Worm (Caenorhabditis elegans) whole organism, young adult: ENCODE results near the gene taf-11.1.
A peak's percentile ranks its signal among the peaks of the same experiment; 100 is the strongest.

Experiments used
- B0261.1 ChIP-seq: sonication (generic microtip); optimal IDR thresholded peaks from 2 replicates; lab custom pipeline; 2016; ENCODE audit warnings: mild to moderate bottlenecking, missing genetic modification characterization, moderate library complexity, missing compliant biosample characterization
- C17E4.6 ChIP-seq: fragments of 200-800 bp; sonication (Bioruptor generic); IDR thresholded peaks from 2 replicates; pipeline ENCODE4 v1.3.6; 2022; ENCODE audit warnings: missing genetic modification reagents, missing genetic modification characterization, missing compliant biosample characterization
- D2030.7 ChIP-seq: fragments of 200-800 bp; sonication (Bioruptor generic); IDR thresholded peaks from 2 replicates; pipeline ENCODE4 v1.3.6; 2022; ENCODE audit warnings: missing genetic modification reagents, missing genetic modification characterization, missing compliant biosample characterization
- F10E7.11 ChIP-seq: sonication (generic microtip); optimal IDR thresholded peaks from 2 replicates; lab custom pipeline; 2017; ENCODE audit warnings: mild to moderate bottlenecking, missing genetic modification characterization, moderate library complexity, missing compliant biosample characterization
- F23B12.7 ChIP-seq: sonication (generic microtip); optimal IDR thresholded peaks from 2 replicates; lab custom pipeline; 2017; ENCODE audit warnings: missing genetic modification characterization, mild to moderate bottlenecking, missing compliant biosample characterization, antibody characterized with exemption, moderate library complexity; ENCODE audit not compliant: insufficient read depth
- F52B5.7 ChIP-seq: sonication (generic microtip); optimal IDR thresholded peaks from 2 replicates; lab custom pipeline; 2016; ENCODE audit warnings: mild to moderate bottlenecking, missing genetic modification characterization, missing compliant biosample characterization
- F55B11.4 ChIP-seq: sonication (generic microtip); optimal IDR thresholded peaks from 2 replicates; lab custom pipeline; 2016; ENCODE audit warnings: missing compliant biosample characterization, missing genetic modification characterization, borderline replicate concordance; ENCODE audit not compliant: insufficient read depth
- F57A8.1 ChIP-seq: fragments of 200-800 bp; sonication (Bioruptor generic); optimal IDR thresholded peaks from 2 replicates; lab custom pipeline; 2018; ENCODE audit warnings: mild to moderate bottlenecking, missing genetic modification characterization, moderate library complexity, missing compliant biosample characterization
- F57C9.4 ChIP-seq: sonication (generic microtip); optimal IDR thresholded peaks from 2 replicates; lab custom pipeline; 2017; ENCODE audit warnings: mild to moderate bottlenecking, missing genetic modification characterization, missing compliant biosample characterization
- Y53F4B.3 ChIP-seq: fragments of 200-800 bp; sonication (Bioruptor generic); IDR thresholded peaks from 2 replicates; pipeline ENCODE4 v1.3.6; 2022; ENCODE audit warnings: missing genetic modification reagents, missing genetic modification characterization, missing compliant biosample characterization
- Y67H2A.10 ChIP-seq: fragments of 200-800 bp; sonication (Bioruptor generic); conservative IDR thresholded peaks from 2 replicates; pipeline ENCODE4 v1.3.6; 2022; ENCODE audit warnings: missing genetic modification reagents, missing genetic modification characterization, missing compliant biosample characterization
- Y95B8A.8 ChIP-seq: fragments of 200-800 bp; sonication (Bioruptor generic); IDR thresholded peaks from 2 replicates; pipeline ENCODE4 v1.3.6; 2022; ENCODE audit warnings: missing genetic modification reagents, missing genetic modification characterization, missing compliant biosample characterization
- aptf-2 ChIP-seq: fragments of 200-800 bp; sonication (Bioruptor generic); conservative IDR thresholded peaks from 2 replicates; pipeline ENCODE4 v1.3.6; 2022; ENCODE audit warnings: missing genetic modification reagents, missing genetic modification characterization, missing compliant biosample characterization
- aptf-3 ChIP-seq: fragments of 200-800 bp; sonication (Bioruptor generic); IDR thresholded peaks from 2 replicates; pipeline ENCODE4 v1.3.6; 2022; ENCODE audit warnings: missing genetic modification characterization, missing compliant biosample characterization
- athp-1 ChIP-seq: sonication (generic microtip); optimal IDR thresholded peaks from 2 replicates; lab custom pipeline; 2017; ENCODE audit warnings: mild to moderate bottlenecking, missing genetic modification characterization, missing compliant biosample characterization
- attf-5 ChIP-seq: fragments of 200-800 bp; sonication (Bioruptor generic); optimal IDR thresholded peaks from 2 replicates; lab custom pipeline; 2018; ENCODE audit warnings: mild to moderate bottlenecking, missing genetic modification characterization, missing compliant biosample characterization
- ccch-3 ChIP-seq: fragments of 200-800 bp; sonication (Bioruptor generic); optimal IDR thresholded peaks from 2 replicates; lab custom pipeline; 2018; ENCODE audit warnings: mild to moderate bottlenecking, missing genetic modification characterization, missing compliant biosample characterization
- cebp-1 ChIP-seq, 2 experiments: fragments of 200-800 bp in 1 of 2; sonication (Bioruptor generic) in 1 of 2; sonication (generic microtip) in 1 of 2; IDR thresholded peaks in 1 of 2; optimal IDR thresholded peaks in 1 of 2; 2 replicates each; pipeline versions ENCODE4 v1.3.6 to Lab custom; 2017 to 2022; ENCODE audit warnings: missing compliant biosample characterization in 2 of 2, missing genetic modification characterization in 2 of 2, mild to moderate bottlenecking in 1 of 2, missing genetic modification reagents in 1 of 2, moderate library complexity in 1 of 2
- ceh-91 ChIP-seq: fragments of 200-800 bp; sonication (Bioruptor generic); IDR thresholded peaks from 2 replicates; pipeline ENCODE4 v1.3.6; 2022; ENCODE audit warnings: missing genetic modification reagents, missing genetic modification characterization, missing compliant biosample characterization
- die-1 ChIP-seq: sonication (generic microtip); optimal IDR thresholded peaks from 2 replicates; lab custom pipeline; 2016; ENCODE audit warnings: missing genotype, mild to moderate bottlenecking, missing genetic modification characterization, missing compliant biosample characterization
- dpl-1 ChIP-seq: fragments of 150-350 bp; optimal IDR thresholded peaks from 2 replicates; lab custom pipeline; 2014; ENCODE audit warnings: missing biosample characterization, missing genetic modification reagents, missing genetic modification characterization
- efl-1 ChIP-seq: fragments of 150-350 bp; optimal IDR thresholded peaks from 2 replicates; lab custom pipeline; 2014; ENCODE audit warnings: missing biosample characterization, missing genetic modification reagents, missing genetic modification characterization
- egl-18 ChIP-seq: fragments of 200-800 bp; sonication (Bioruptor generic); IDR thresholded peaks from 2 replicates; pipeline ENCODE4 v1.3.6; 2022; ENCODE audit warnings: missing genetic modification reagents, missing genetic modification characterization, missing compliant biosample characterization
- egl-44 ChIP-seq: fragments of 200-800 bp; sonication (Bioruptor generic); IDR thresholded peaks from 2 replicates; pipeline ENCODE4 v1.3.6; 2022; ENCODE audit warnings: missing genetic modification reagents, missing genetic modification characterization, missing compliant biosample characterization
- ekl-4 ChIP-seq: fragments of 200-800 bp; sonication (Bioruptor generic); IDR thresholded peaks from 2 replicates; pipeline ENCODE4 v1.3.6; 2022; ENCODE audit warnings: missing genetic modification reagents, missing genetic modification characterization, missing compliant biosample characterization
- ets-4 ChIP-seq: fragments of 200-800 bp; sonication (Bioruptor generic); optimal IDR thresholded peaks from 2 replicates; lab custom pipeline; 2018; ENCODE audit warnings: mild to moderate bottlenecking, missing genetic modification characterization, missing compliant biosample characterization
- him-1 ChIP-seq: sonication (generic microtip); optimal IDR thresholded peaks from 2 replicates; lab custom pipeline; 2016; ENCODE audit warnings: missing genotype, missing genetic modification reagents, missing genetic modification characterization, missing compliant biosample characterization
- lag-1 ChIP-seq: fragments of 200-800 bp; sonication (Bioruptor generic); IDR thresholded peaks from 2 replicates; pipeline ENCODE4 v1.3.6; 2022; ENCODE audit warnings: missing genetic modification reagents, missing genetic modification characterization, missing compliant biosample characterization
- lin-35 ChIP-seq, 3 experiments: fragments of 150-350 bp in 2 of 3; sonication (generic microtip) in 1 of 3; optimal IDR thresholded peaks; 2 replicates each; lab custom pipeline; 2014 to 2018; ENCODE audit warnings: missing biosample characterization in 3 of 3, missing genetic modification characterization in 3 of 3, missing genetic modification reagents in 3 of 3
- lir-1 ChIP-seq: fragments of 200-800 bp; sonication (Bioruptor generic); conservative IDR thresholded peaks from 2 replicates; pipeline ENCODE4 v1.3.6; 2022; ENCODE audit warnings: missing genetic modification reagents, missing genetic modification characterization, missing compliant biosample characterization
- madf-10 ChIP-seq: sonication (generic microtip); optimal IDR thresholded peaks from 2 replicates; lab custom pipeline; 2016; ENCODE audit warnings: mild to moderate bottlenecking, missing genetic modification characterization, missing compliant biosample characterization
- madf-3 ChIP-seq: fragments of 200-800 bp; sonication (Bioruptor generic); IDR thresholded peaks from 2 replicates; pipeline ENCODE4 v1.3.6; 2022; ENCODE audit warnings: missing genetic modification reagents, missing genetic modification characterization, missing compliant biosample characterization
- nfya-1 ChIP-seq: sonication (generic microtip); optimal IDR thresholded peaks from 2 replicates; lab custom pipeline; 2017; ENCODE audit warnings: antibody characterized with exemption, missing compliant biosample characterization, missing genetic modification characterization, borderline replicate concordance; ENCODE audit not compliant: insufficient read depth
- nfyb-1 ChIP-seq: fragments of 200-800 bp; sonication (Bioruptor generic); IDR thresholded peaks from 2 replicates; pipeline ENCODE4 v1.3.6; 2022; ENCODE audit warnings: missing genetic modification reagents, missing genetic modification characterization, missing compliant biosample characterization
- nhr-27 ChIP-seq: fragments of 200-800 bp; sonication (Bioruptor generic); optimal IDR thresholded peaks from 2 replicates; lab custom pipeline; 2018; ENCODE audit warnings: mild to moderate bottlenecking, missing genetic modification characterization, moderate library complexity, missing compliant biosample characterization
- pha-4 ChIP-seq: fragments of 150-350 bp; sonication (generic microtip); optimal IDR thresholded peaks from 2 replicates; lab custom pipeline; 2014; ENCODE audit warnings: missing biosample characterization, missing genetic modification reagents, missing genetic modification characterization
- rcor-1 ChIP-seq: fragments of 200-800 bp; sonication (Bioruptor generic); IDR thresholded peaks from 2 replicates; pipeline ENCODE4 v1.3.6; 2022; ENCODE audit warnings: missing genetic modification reagents, missing genetic modification characterization, missing compliant biosample characterization
- repo-1 ChIP-seq: sonication (generic microtip); optimal IDR thresholded peaks from 2 replicates; lab custom pipeline; 2017; ENCODE audit warnings: mild to moderate bottlenecking, missing genetic modification characterization, missing compliant biosample characterization
- rpc-1 ChIP-seq, 2 experiments: fragments of 150-350 bp in 1 of 2; sonication (generic microtip) in 1 of 2; optimal IDR thresholded peaks; 2 replicates each; lab custom pipeline; 2014 to 2018; ENCODE audit warnings: missing biosample characterization in 1 of 2, missing genetic modification characterization in 1 of 2, missing genetic modification reagents in 1 of 2, missing genotype in 1 of 2
- snpc-4 ChIP-seq, 5 experiments: fragments of 150-350 bp in 1 of 5; sonication (generic microtip) in 4 of 5; optimal IDR thresholded peaks; 2 replicates each; lab custom pipeline; 2014 to 2018; ENCODE audit warnings: missing genetic modification characterization in 5 of 5, missing biosample characterization in 3 of 5, antibody characterized with exemption in 2 of 5, mild to moderate bottlenecking in 2 of 5, missing compliant biosample characterization in 2 of 5, missing genotype in 2 of 5, moderate library complexity in 2 of 5, missing genetic modification reagents in 1 of 5
- tbp1 ChIP-seq: fragments of 200-800 bp; sonication (Bioruptor generic); optimal IDR thresholded peaks from 2 replicates; lab custom pipeline; 2018; ENCODE audit warnings: mild to moderate bottlenecking, missing genetic modification characterization, missing compliant biosample characterization
- tbx-9 ChIP-seq: sonication (generic microtip); optimal IDR thresholded peaks from 2 replicates; lab custom pipeline; 2016; ENCODE audit warnings: borderline replicate concordance, missing genetic modification characterization, inconsistent platforms, missing compliant biosample characterization
- unc-130 ChIP-seq: sonication (generic microtip); optimal IDR thresholded peaks from 2 replicates; lab custom pipeline; 2016; ENCODE audit warnings: missing genetic modification reagents, missing genetic modification characterization, missing compliant biosample characterization
- unc-62 ChIP-seq: fragments of 150-350 bp; optimal IDR thresholded peaks from 2 replicates; lab custom pipeline; 2014; ENCODE audit warnings: missing biosample characterization, missing genetic modification reagents, missing genetic modification characterization
- zfh-2 ChIP-seq: fragments of 200-800 bp; sonication (Bioruptor generic); conservative IDR thresholded peaks from 2 replicates; pipeline ENCODE4 v1.3.6; 2022; ENCODE audit warnings: missing genetic modification reagents, missing genetic modification characterization, missing compliant biosample characterization
- ztf-26 ChIP-seq: sonication (generic microtip); optimal IDR thresholded peaks from 2 replicates; lab custom pipeline; 2017; ENCODE audit warnings: missing genetic modification characterization, missing compliant biosample characterization

Gene taf-11.1

ce11 chrX:4222779-4223387 is 32.1 kb upstream of the taf-11.1 start (continued):
- TF ChIP-seq tbp1 (GFP tag; lab: Kevin White, UChicago): peak; percentile 39
- no peak for TF ChIP-seq Y53F4B.3 (GFP tag; lab: Robert Waterston, UW)
- TF ChIP-seq nhr-27 (tag; lab: Kevin White, UChicago): no peak
- TF ChIP-seq F10E7.11 (tag; lab: Kevin White, UChicago): peak; percentile 45
- TF ChIP-seq zfh-2: peak; percentile 86
- peak in 1 of 3 experiments; percentile 46 for TF ChIP-seq lin-35 (GFP tag; optimal IDR thresholded peaks at IDR 0.05; lab: Kevin White, UChicago)
- no peak for TF ChIP-seq pha-4 (tag; lab: Kevin White, UChicago)
- TF ChIP-seq rcor-1: peak; percentile 45; the same call in 1 of the 2 replicates
- TF ChIP-seq tbx-9 (tag; lab: Kevin White, UChicago): no peak
- peak; percentile 78 for TF ChIP-seq nfyb-1 (GFP tag; lab: Robert Waterston, UW)
- TF ChIP-seq die-1 (tag; lab: Kevin White, UChicago): peak; percentile 25
- no peak for TF ChIP-seq aptf-2 (GFP tag; lab: Robert Waterston, UW)
- TF ChIP-seq repo-1 (tag; lab: Kevin White, UChicago): peak; percentile 77
- no peak for TF ChIP-seq lir-1
- TF ChIP-seq F52B5.7 (tag; lab: Kevin White, UChicago): peak; percentile 50
- no peak for TF ChIP-seq F55B11.4 (tag; lab: Kevin White, UChicago)
- no peak for TF ChIP-seq lag-1 (GFP tag; lab: Robert Waterston, UW)
- TF ChIP-seq attf-5 (GFP tag; lab: Kevin White, UChicago): peak; percentile 34
- no peak for TF ChIP-seq C17E4.6 (GFP tag; lab: Robert Waterston, UW)
- peak; percentile 58; the same call in 1 of the 2 replicates for TF ChIP-seq egl-44 (GFP tag; lab: Robert Waterston, UW)
- TF ChIP-seq D2030.7 (GFP tag; lab: Robert Waterston, UW): no peak
- TF ChIP-seq B0261.1 (tag; lab: Kevin White, UChicago): no peak
- peak; percentile 23 for TF ChIP-seq F23B12.7 (tag; lab: Kevin White, UChicago)
- peak; percentile 65; the same call in 1 of the 2 replicates for TF ChIP-seq egl-18
- TF ChIP-seq ceh-91 (GFP tag; lab: Robert Waterston, UW): no peak
- TF ChIP-seq him-1 (tag; lab: Kevin White, UChicago): no peak
- no peak for TF ChIP-seq ets-4
- TF ChIP-seq F57C9.4 (tag; lab: Kevin White, UChicago): peak; percentile 23
- no peak for TF ChIP-seq Y67H2A.10 (GFP tag; lab: Robert Waterston, UW)
- TF ChIP-seq efl-1 (GFP tag; lab: Kevin White, UChicago): no peak
- no peak for TF ChIP-seq ccch-3 (GFP tag; lab: Kevin White, UChicago)
- no peak for TF ChIP-seq aptf-3 (GFP tag; lab: Robert Waterston, UW)
- 0 out of 2 replicates have a peak, but pooled peaks have one; percentile 27 for TF ChIP-seq cebp-1 (GFP tag; IDR thresholded peaks at IDR 0.05; lab: Robert Waterston, UW)
- TF ChIP-seq cebp-1 (tag; optimal IDR thresholded peaks at IDR 0.05; lab: Kevin White, UChicago): peak; percentile 86
- TF ChIP-seq rpc-1 (optimal IDR thresholded peaks at IDR 0.05; lab: Kevin White, UChicago): no peak
- TF ChIP-seq rpc-1 (tag; optimal IDR thresholded peaks at IDR 0.05; lab: Kevin White, UChicago): no peak
- no peak for TF ChIP-seq nfya-1 (tag; lab: Kevin White, UChicago)
- TF ChIP-seq F57A8.1 (GFP tag; lab: Kevin White, UChicago): no peak
- TF ChIP-seq dpl-1 (GFP tag; lab: Kevin White, UChicago): no peak
- no peak for TF ChIP-seq unc-62 (GFP tag; lab: Kevin White, UChicago)
- TF ChIP-seq snpc-4 (GFP tag; optimal IDR thresholded peaks at IDR 0.05; lab: Kevin White, UChicago): peak; percentile 42
- peak in 3 of 4 experiments; percentile 40 to 73 (median 45) for TF ChIP-seq snpc-4 (tag; optimal IDR thresholded peaks at IDR 0.05; lab: Kevin White, UChicago)
- no peak for TF ChIP-seq Y95B8A.8 (GFP tag; lab: Robert Waterston, UW)
- TF ChIP-seq ekl-4 (GFP tag; lab: Robert Waterston, UW): no peak; the same call in 1 of the 2 replicates
- TF ChIP-seq ztf-26 (tag; lab: Kevin White, UChicago): peak; percentile 83
- TF ChIP-seq unc-130: no peak
- TF ChIP-seq madf-10 (tag; lab: Kevin White, UChicago): peak; percentile 28
- TF ChIP-seq madf-3 (GFP tag; lab: Robert Waterston, UW): 0 out of 2 replicates have a peak, but pooled peaks have one; percentile 14
- TF ChIP-seq athp-1 (tag; lab: Kevin White, UChicago): no peak
